Worm (Caenorhabditis elegans) whole organism, L1 larva: Measurements from ENCODE around the gene nspd-9.
"Not testable (repeated sequence)": the region's sequence is repeated elsewhere in the genome, so short reads cannot be mapped to it uniquely, and the experiment has no call there.

Experiments
- nhr-12 ChIP-seq: sonication (generic microtip); optimal IDR thresholded peaks from 2 replicates; lab custom pipeline; 2017; ENCODE audit warnings: missing biosample characterization, missing genetic modification characterization
- nhr-237 ChIP-seq: fragments of 150-350 bp; optimal IDR thresholded peaks from 2 replicates; lab custom pipeline; 2014; ENCODE audit warnings: missing biosample characterization, missing genetic modification characterization
- zag-1 ChIP-seq: fragments of 150-350 bp; optimal IDR thresholded peaks from 2 replicates; lab custom pipeline; 2014; ENCODE audit warnings: missing biosample characterization, missing genetic modification characterization

nspd-9 gene

DNA sequence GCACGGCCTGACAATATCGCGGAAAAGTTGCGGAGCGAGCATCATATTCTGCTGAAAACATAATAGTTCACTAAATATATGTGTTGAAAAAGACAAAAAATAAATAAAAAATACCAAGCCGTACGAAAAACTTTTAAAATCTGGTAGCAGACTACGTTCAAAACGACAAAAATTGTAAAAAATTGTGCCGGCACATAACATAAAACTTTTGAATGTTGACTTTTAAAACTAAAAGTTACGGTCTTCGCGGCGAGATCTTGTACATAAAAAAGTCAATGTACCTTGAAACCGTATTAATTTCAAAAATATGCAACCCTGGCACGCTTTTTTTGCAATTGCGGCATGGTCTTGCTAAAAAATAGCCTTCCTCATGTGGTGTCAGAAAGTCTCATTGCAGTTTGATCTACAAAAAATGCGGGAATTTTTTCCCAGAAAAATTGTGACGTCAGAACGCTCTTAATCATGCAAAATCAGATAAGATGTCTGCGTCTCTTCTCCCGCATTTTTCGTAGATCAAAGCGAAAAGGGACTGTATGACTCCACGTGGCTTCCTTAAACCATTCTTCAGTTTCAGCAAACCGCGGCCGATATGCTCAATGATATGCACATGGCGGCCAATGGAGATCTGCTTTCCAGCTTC lies 48.0 kb downstream of the nspd-9 start, which contains the start of the genes gex-5 and C38D4.10:
Gene gex-5 (minus strand): TSS at position 51 of the 640 bp plus-strand sequence.
Gene C38D4.10 (plus strand): TSS at position 590 of the 640 bp plus-strand sequence.
- not testable (repeated sequence) for TF ChIP-seq nhr-12, nhr-237, zag-1 (tag; lab: Kevin White, UChicago)
- TF ChIP-seq, all 84 proteins: peak for 0; not testable (repeated sequence) for 84
